Fruit fly (Drosophila melanogaster) whole organism, embryonic: Measurements from ENCODE around the gene CG4313.

Experiments used
- Ada2b ChIP-seq: fragments of 200-800 bp; sonication (Bioruptor generic); IDR thresholded peaks from 2 replicates; pipeline ENCODE4 v1.3.6; 2022; ENCODE audit warnings: missing biosample characterization, missing genetic modification characterization
- Atf6 ChIP-seq: fragments of 200-800 bp; sonication (Bioruptor generic); IDR thresholded peaks from 2 replicates; pipeline ENCODE4 v1.3.6; 2022; ENCODE audit warnings: missing biosample characterization, missing genetic modification characterization
- Bteb2 ChIP-seq: fragments of 200-800 bp; sonication (Bioruptor generic); optimal IDR thresholded peaks from 2 replicates; lab custom pipeline; 2016; ENCODE audit warnings: missing biosample characterization, missing genetic modification characterization
- CG10147 ChIP-seq: fragments of 200-800 bp; sonication (Bioruptor generic); optimal IDR thresholded peaks from 2 replicates; lab custom pipeline; 2019; ENCODE audit warnings: missing biosample characterization, mild to moderate bottlenecking, missing genetic modification characterization, moderate library complexity
- CG10654 ChIP-seq: fragments of 200-800 bp; sonication (Bioruptor generic); optimal IDR thresholded peaks from 2 replicates; lab custom pipeline; 2016; ENCODE audit warnings: missing biosample characterization, missing genetic modification characterization
- CG12236 ChIP-seq: fragments of 200-800 bp; sonication (Bioruptor generic); optimal IDR thresholded peaks from 2 replicates; lab custom pipeline; 2016; ENCODE audit warnings: missing biosample characterization, missing genetic modification characterization
- CG14710 ChIP-seq: fragments of 200-800 bp; sonication (Bioruptor generic); optimal IDR thresholded peaks from 3 replicates; lab custom pipeline; 2019; ENCODE audit warnings: missing biosample characterization, mild to moderate bottlenecking, missing genetic modification characterization, moderate library complexity
- CG15011 ChIP-seq: fragments of 200-800 bp; sonication (Bioruptor generic); optimal IDR thresholded peaks from 3 replicates; lab custom pipeline; 2018; ENCODE audit warnings: missing biosample characterization, mild to moderate bottlenecking, missing genetic modification characterization
- CG1529 ChIP-seq: fragments of 200-800 bp; sonication (Bioruptor generic); optimal IDR thresholded peaks from 3 replicates; lab custom pipeline; 2018; ENCODE audit warnings: missing biosample characterization, missing genetic modification characterization
- CG16863 ChIP-seq: fragments of 200-800 bp; sonication (Bioruptor generic); optimal IDR thresholded peaks from 3 replicates; lab custom pipeline; 2016; ENCODE audit warnings: missing biosample characterization, missing genetic modification characterization
- CG17568 ChIP-seq: fragments of 200-800 bp; sonication (Bioruptor generic); optimal IDR thresholded peaks from 2 replicates; lab custom pipeline; 2018; ENCODE audit warnings: missing biosample characterization, mild to moderate bottlenecking, missing genetic modification characterization, moderate library complexity
- CG1792 ChIP-seq: fragments of 200-800 bp; sonication (Bioruptor generic); optimal IDR thresholded peaks from 2 replicates; lab custom pipeline; 2016; ENCODE audit warnings: missing biosample characterization, missing genetic modification characterization
- CG18262 ChIP-seq: fragments of 200-800 bp; optimal IDR thresholded peaks from 3 replicates; lab custom pipeline; 2019; ENCODE audit warnings: missing biosample characterization, mild to moderate bottlenecking, missing genetic modification characterization, moderate library complexity
- CG18764 ChIP-seq: fragments of 200-800 bp; sonication (Bioruptor generic); optimal IDR thresholded peaks from 3 replicates; lab custom pipeline; 2016; ENCODE audit warnings: missing biosample characterization, missing genetic modification characterization
- CG2116 ChIP-seq: fragments of 200-800 bp; sonication (Bioruptor generic); optimal IDR thresholded peaks from 3 replicates; lab custom pipeline; 2018; ENCODE audit warnings: missing biosample characterization, mild to moderate bottlenecking, missing genetic modification characterization
- CG31388 ChIP-seq: fragments of 200-800 bp; sonication (Bioruptor generic); optimal IDR thresholded peaks from 2 replicates; lab custom pipeline; 2016; ENCODE audit warnings: missing biosample characterization, missing genetic modification characterization
- CG31441 ChIP-seq: fragments of 200-800 bp; sonication (Bioruptor generic); IDR thresholded peaks from 2 replicates; pipeline ENCODE4 v1.3.6; 2022; ENCODE audit warnings: missing biosample characterization, missing genetic modification characterization
- CG3281 ChIP-seq: fragments of 200-800 bp; sonication (Bioruptor generic); optimal IDR thresholded peaks from 3 replicates; lab custom pipeline; 2017; ENCODE audit warnings: missing biosample characterization, mild to moderate bottlenecking, missing genetic modification characterization
- CG3847 ChIP-seq: fragments of 200-800 bp; sonication (Bioruptor generic); IDR thresholded peaks from 2 replicates; pipeline ENCODE4 v1.3.6; 2022; ENCODE audit warnings: missing biosample characterization, missing genetic modification characterization
- CG4854 ChIP-seq: fragments of 200-800 bp; sonication (Bioruptor generic); optimal IDR thresholded peaks from 2 replicates; lab custom pipeline; 2016; ENCODE audit warnings: missing biosample characterization, missing genetic modification characterization, inconsistent platforms
- CG5180 ChIP-seq: fragments of 200-800 bp; sonication (Bioruptor generic); optimal IDR thresholded peaks from 3 replicates; lab custom pipeline; 2017; ENCODE audit warnings: missing biosample characterization, missing genetic modification characterization, mild to moderate bottlenecking, moderate library complexity, missing genetic modification reagents
- CG6791 ChIP-seq: fragments of 200-800 bp; sonication (Bioruptor generic); IDR thresholded peaks from 3 replicates; pipeline ENCODE4 v1.3.6; 2022; ENCODE audit warnings: missing biosample characterization, missing genetic modification characterization; ENCODE audit not compliant: partially characterized antibody
- CG6854 ChIP-seq: fragments of 200-800 bp; sonication (Bioruptor generic); optimal IDR thresholded peaks from 3 replicates; lab custom pipeline; 2017; ENCODE audit warnings: missing biosample characterization, mild to moderate bottlenecking, missing genetic modification characterization
- CG7786 ChIP-seq: fragments of 200-800 bp; sonication (Bioruptor generic); optimal IDR thresholded peaks from 2 replicates; lab custom pipeline; 2016; ENCODE audit warnings: missing biosample characterization, missing genetic modification characterization
- CG7963 ChIP-seq: fragments of 200-800 bp; sonication (Bioruptor generic); IDR thresholded peaks from 3 replicates; pipeline ENCODE4 v1.3.6; 2022; ENCODE audit warnings: missing biosample characterization, missing genetic modification characterization; ENCODE audit not compliant: partially characterized antibody
- CG8478 ChIP-seq: fragments of >200 bp; optimal IDR thresholded peaks from 2 replicates; lab custom pipeline; 2018
- CG9437 ChIP-seq: fragments of 200-800 bp; sonication (Bioruptor generic); optimal IDR thresholded peaks from 2 replicates; lab custom pipeline; 2018; ENCODE audit warnings: missing biosample characterization, mild to moderate bottlenecking, missing genetic modification characterization
- CkIIα-i1 ChIP-seq: fragments of 200-800 bp; sonication (Bioruptor generic); IDR thresholded peaks from 2 replicates; pipeline ENCODE4 v1.3.6; 2022; ENCODE audit warnings: missing biosample characterization, missing genetic modification characterization
- Gsc ChIP-seq: fragments of 200-800 bp; sonication (Bioruptor generic); IDR thresholded peaks from 2 replicates; pipeline ENCODE4 v1.3.6; 2022; ENCODE audit warnings: missing biosample characterization, missing genetic modification characterization
- HLH54F ChIP-seq: fragments of 200-800 bp; sonication (Bioruptor generic); optimal IDR thresholded peaks from 3 replicates; lab custom pipeline; 2016; ENCODE audit warnings: missing biosample characterization, missing genetic modification characterization
- Hr3 ChIP-seq: fragments of 200-800 bp; sonication (Bioruptor generic); optimal IDR thresholded peaks from 3 replicates; lab custom pipeline; 2016; ENCODE audit warnings: missing biosample characterization, missing genetic modification characterization
- Hr39 ChIP-seq: fragments of >200 bp; optimal IDR thresholded peaks from 2 replicates; lab custom pipeline; 2017
- Jarid2 ChIP-seq: fragments of 200-800 bp; sonication (Bioruptor generic); optimal IDR thresholded peaks from 3 replicates; lab custom pipeline; 2017; ENCODE audit warnings: mild to moderate bottlenecking, missing biosample characterization, missing genetic modification reagents, missing genetic modification characterization
- NfI ChIP-seq: fragments of 200-800 bp; sonication (Bioruptor generic); optimal IDR thresholded peaks from 3 replicates; lab custom pipeline; 2018; ENCODE audit warnings: missing biosample characterization, mild to moderate bottlenecking, missing genetic modification characterization, moderate library complexity
- Oaz ChIP-seq: fragments of 200-800 bp; sonication (Bioruptor generic); IDR thresholded peaks from 2 replicates; pipeline ENCODE4 v1.3.6; 2022; ENCODE audit warnings: missing biosample characterization, missing genetic modification characterization
- Scr ChIP-seq: fragments of 200-800 bp; sonication (Bioruptor generic); IDR thresholded peaks from 2 replicates; pipeline ENCODE4 v1.3.6; 2022; ENCODE audit warnings: missing biosample characterization, missing genetic modification characterization; ENCODE audit not compliant: partially characterized antibody
- ab ChIP-seq: fragments of 200-800 bp; sonication (Bioruptor generic); optimal IDR thresholded peaks from 2 replicates; lab custom pipeline; 2016; ENCODE audit warnings: missing biosample characterization, missing genetic modification characterization
- al ChIP-seq: fragments of 200-800 bp; sonication (Bioruptor generic); IDR thresholded peaks from 2 replicates; pipeline ENCODE4 v1.3.6; 2022; ENCODE audit warnings: missing biosample characterization, missing genetic modification characterization
- ara ChIP-seq: fragments of 200-800 bp; sonication (Bioruptor generic); IDR thresholded peaks from 2 replicates; pipeline ENCODE4 v1.3.6; 2022; ENCODE audit warnings: missing biosample characterization, missing genetic modification characterization
- ash1 ChIP-seq: fragments of 200-800 bp; sonication (Bioruptor generic); optimal IDR thresholded peaks from 2 replicates; lab custom pipeline; 2018; ENCODE audit warnings: missing biosample characterization, mild to moderate bottlenecking, missing genetic modification characterization
- ato ChIP-seq: fragments of 200-800 bp; sonication (Bioruptor generic); IDR thresholded peaks from 2 replicates; pipeline ENCODE4 v1.3.6; 2022; ENCODE audit warnings: missing biosample characterization, missing genetic modification characterization; ENCODE audit not compliant: partially characterized antibody
- crol ChIP-seq: fragments of 200-800 bp; sonication (Bioruptor generic); IDR thresholded peaks from 2 replicates; pipeline ENCODE4 v1.3.6; 2022; ENCODE audit warnings: missing biosample characterization, missing genetic modification characterization
- dan ChIP-seq: fragments of 200-800 bp; sonication (Bioruptor generic); IDR thresholded peaks from 2 replicates; pipeline ENCODE4 v1.3.6; 2022; ENCODE audit warnings: missing biosample characterization, missing genetic modification characterization
- ems ChIP-seq: fragments of 200-800 bp; sonication (Bioruptor generic); optimal IDR thresholded peaks from 3 replicates; lab custom pipeline; 2016; ENCODE audit warnings: missing biosample characterization, missing genetic modification characterization
- gt ChIP-seq: fragments of 200-800 bp; sonication (Bioruptor generic); IDR thresholded peaks from 2 replicates; pipeline ENCODE4 v1.3.6; 2022; ENCODE audit warnings: missing biosample characterization, missing genetic modification characterization
- kay ChIP-seq: fragments of 200-800 bp; sonication (Bioruptor generic); optimal IDR thresholded peaks from 2 replicates; lab custom pipeline; 2016; ENCODE audit warnings: missing biosample characterization, missing genetic modification characterization
- mam ChIP-seq: fragments of 200-800 bp; sonication (Bioruptor generic); optimal IDR thresholded peaks from 3 replicates; lab custom pipeline; 2016; ENCODE audit warnings: missing biosample characterization, missing genetic modification characterization
- ro ChIP-seq: fragments of 200-800 bp; sonication (Bioruptor generic); IDR thresholded peaks from 2 replicates; pipeline ENCODE4 v1.3.6; 2022; ENCODE audit warnings: missing biosample characterization, missing genetic modification characterization
- sd ChIP-seq: fragments of 200-800 bp; sonication (Bioruptor generic); optimal IDR thresholded peaks from 3 replicates; lab custom pipeline; 2018; ENCODE audit warnings: missing biosample characterization, mild to moderate bottlenecking, missing genetic modification characterization, moderate library complexity
- sisA ChIP-seq: fragments of 200-800 bp; sonication (Bioruptor generic); IDR thresholded peaks from 2 replicates; pipeline ENCODE4 v1.3.6; 2022; ENCODE audit warnings: missing biosample characterization, missing genetic modification characterization
- tgo ChIP-seq: fragments of 200-800 bp; sonication (Bioruptor generic); IDR thresholded peaks from 3 replicates; pipeline ENCODE4 v1.3.6; 2022; ENCODE audit warnings: missing biosample characterization, missing genetic modification characterization
- zfh2 ChIP-seq: fragments of 200-800 bp; sonication (Bioruptor generic); optimal IDR thresholded peaks from 2 replicates; lab custom pipeline; 2016; ENCODE audit warnings: missing biosample characterization, missing genetic modification characterization

Gene CG4313

DNA sequence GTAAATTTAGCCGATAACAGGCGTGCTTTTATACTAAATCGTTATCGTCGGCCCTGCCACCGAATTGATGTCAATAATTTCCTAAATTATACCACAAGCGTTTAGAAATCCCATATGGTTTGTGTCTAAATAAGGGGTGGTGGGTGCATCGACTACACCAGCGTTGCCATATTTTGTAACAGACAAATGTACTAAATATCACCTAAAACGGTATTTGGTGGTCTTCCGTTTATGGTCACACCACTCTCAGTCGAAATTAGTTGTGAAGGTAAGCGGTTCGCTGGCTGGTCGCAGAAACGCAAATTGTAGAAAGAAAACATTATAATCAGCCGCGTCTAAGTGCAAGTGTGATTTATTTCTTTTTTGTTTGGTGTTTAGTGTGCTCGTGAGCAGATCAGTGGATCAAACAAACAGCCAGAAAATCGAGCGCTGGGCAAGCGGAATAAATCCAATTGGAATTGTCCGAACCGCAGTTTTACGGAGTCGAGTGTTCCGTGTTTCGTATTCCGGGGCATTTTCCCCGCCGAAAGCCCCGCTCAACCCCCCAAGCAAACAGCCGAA is 38.8 kb downstream of the CG4313 start, which contains the start of the genes CG16903 and Unc-76 (continued):
- TF ChIP-seq kay (GFP tag; lab: Kevin White, UChicago) = no peak
- no peak for TF ChIP-seq CkIIα-i1
- no peak for TF ChIP-seq ara (GFP tag; lab: Robert Waterston, UW)
- TF ChIP-seq CG6791 = 0 out of 3 replicates have a peak, but pooled peaks have one; percentile 49
- TF ChIP-seq ato (GFP tag; lab: Robert Waterston, UW) = no peak
- TF ChIP-seq dan (GFP tag; lab: Robert Waterston, UW) = no peak
- no peak for TF ChIP-seq CG10654
- peak; percentile 18 for TF ChIP-seq CG7786 (GFP tag; lab: Kevin White, UChicago)
- TF ChIP-seq crol (GFP tag; lab: Robert Waterston, UW) = peak; percentile 73
- TF ChIP-seq CG18764 = no peak
- TF ChIP-seq NfI (GFP tag; lab: Kevin White, UChicago) = peak; percentile 25
- peak; percentile 96 for TF ChIP-seq Jarid2 (GFP tag; lab: Kevin White, UChicago)
- peak; percentile 48 for TF ChIP-seq sd (tag; lab: Kevin White, UChicago)
- no peak for TF ChIP-seq ash1 (GFP tag; lab: Kevin White, UChicago)
- no peak for TF ChIP-seq CG31388 (GFP tag; lab: Kevin White, UChicago)
- TF ChIP-seq Oaz (GFP tag; lab: Robert Waterston, UW) = no peak
- TF ChIP-seq Atf6 (GFP tag; lab: Robert Waterston, UW) = peak; percentile 24; the same call in 1 of the 2 replicates
- no peak for TF ChIP-seq Ada2b (GFP tag; lab: Robert Waterston, UW)
- TF ChIP-seq CG16863 (GFP tag; lab: Kevin White, UChicago) = no peak
- TF ChIP-seq mam = no peak
- TF ChIP-seq CG1792 (GFP tag; lab: Kevin White, UChicago) = no peak
- TF ChIP-seq CG3847 (GFP tag; lab: Robert Waterston, UW) = peak; percentile 84
- TF ChIP-seq Gsc (GFP tag; lab: Robert Waterston, UW) = no peak
- peak; percentile 31 for TF ChIP-seq CG6854 (GFP tag; lab: Kevin White, UChicago)
- TF ChIP-seq CG14710 (tag; lab: Kevin White, UChicago) = peak; percentile 86
- TF ChIP-seq CG7963 (GFP tag; lab: Robert Waterston, UW) = no peak
- no peak for TF ChIP-seq ro (GFP tag; lab: Robert Waterston, UW)
- peak; percentile 1 for TF ChIP-seq Bteb2 (GFP tag; lab: Kevin White, UChicago)
- TF ChIP-seq CG10147 = peak; percentile 9
- TF ChIP-seq gt (GFP tag; lab: Robert Waterston, UW) = no peak
- TF ChIP-seq Scr (GFP tag; lab: Robert Waterston, UW) = peak; percentile 39
- TF ChIP-seq Hr39 (lab: Kevin White, UChicago) = no peak
- no peak for TF ChIP-seq ab (GFP tag; lab: Kevin White, UChicago)
- peak; percentile 5 for TF ChIP-seq Hr3 (GFP tag; lab: Kevin White, UChicago)
- TF ChIP-seq CG5180 (GFP tag; lab: Kevin White, UChicago) = peak; percentile 27
- peak; percentile 37 for TF ChIP-seq CG18262 (tag; lab: Kevin White, UChicago)
- TF ChIP-seq CG1529 = no peak
- peak; percentile 35 for TF ChIP-seq HLH54F (GFP tag; lab: Kevin White, UChicago)
- TF ChIP-seq ems (GFP tag; lab: Kevin White, UChicago) = no peak
- 0 out of 2 replicates have a peak, but pooled peaks have one; percentile 20 for TF ChIP-seq al (GFP tag; lab: Robert Waterston, UW)
- TF ChIP-seq CG17568 = no peak
- peak; percentile 97 for TF ChIP-seq CG2116 (GFP tag; lab: Kevin White, UChicago)
- TF ChIP-seq CG15011 (GFP tag; lab: Kevin White, UChicago) = no peak
- peak; percentile 37 for TF ChIP-seq CG31441 (GFP tag; lab: Robert Waterston, UW)
- TF ChIP-seq zfh2 (GFP tag; lab: Kevin White, UChicago) = no peak
- TF ChIP-seq CG9437 (GFP tag; lab: Kevin White, UChicago) = no peak
- TF ChIP-seq CG4854 (GFP tag; lab: Kevin White, UChicago) = peak; percentile 14
- TF ChIP-seq CG12236 (GFP tag; lab: Kevin White, UChicago) = no peak
- no peak for TF ChIP-seq sisA (GFP tag; lab: Robert Waterston, UW)
- TF ChIP-seq CG8478 = no peak
- TF ChIP-seq tgo (GFP tag; lab: Robert Waterston, UW) = no peak
- peak; percentile 36 for TF ChIP-seq CG3281 (GFP tag; lab: Kevin White, UChicago)
